Worm (Caenorhabditis elegans): ENCODE measurements around the gene C03G6.21.
"Not testable (repeated sequence)": the region's sequence is repeated elsewhere in the genome, so short reads cannot be mapped to it uniquely, and the experiment has no call there.

C03G6.21 gene

DNA sequence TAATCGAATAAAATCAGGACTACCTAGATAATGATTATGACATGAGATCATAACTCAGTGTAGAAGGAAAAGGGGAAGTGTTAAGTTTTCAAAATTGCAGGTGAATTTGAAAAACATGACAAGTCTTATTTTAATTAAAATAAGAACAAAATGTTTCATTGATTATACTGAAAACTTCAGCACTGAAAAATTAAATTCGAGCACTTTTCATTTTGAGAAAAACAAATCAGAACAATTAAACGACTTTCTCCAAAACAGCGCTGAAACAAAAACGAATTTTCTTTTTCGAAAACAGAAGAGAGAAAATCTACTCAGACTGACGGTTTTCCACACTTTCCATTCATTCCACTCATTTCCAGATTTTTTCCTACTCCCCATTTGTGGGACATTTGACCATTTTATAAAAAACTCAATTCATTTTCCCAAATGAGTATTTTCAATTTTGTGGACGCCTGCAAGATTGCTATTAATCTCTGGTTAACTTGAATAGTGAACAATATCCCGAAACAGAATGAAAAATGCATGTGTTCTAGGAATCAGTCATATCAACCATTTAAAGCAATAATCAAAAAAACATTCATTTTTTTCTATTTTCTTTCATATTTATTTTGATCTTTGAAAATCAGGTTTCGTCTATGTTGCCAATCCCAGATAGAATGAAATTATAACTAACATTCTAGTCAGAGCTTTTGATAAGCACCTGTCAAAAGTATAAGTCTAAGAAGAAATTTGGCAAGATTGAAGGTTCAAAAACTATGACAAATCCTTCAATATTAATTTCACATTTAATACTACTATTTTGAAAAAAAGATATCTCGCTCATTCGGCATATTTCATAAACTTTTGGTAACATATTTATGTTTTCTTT lies 4.2 kb downstream of the C03G6.21 start, which contains the start of the genes srh-231 and srh-275:
TSS of gene srh-231 (minus strand) at position 51 of the 868 bp plus-strand sequence.
TSS of gene srh-275 (plus strand) at position 818 of the 868 bp plus-strand sequence.
- TF ChIP-seq ama-1 (optimal IDR thresholded peaks at IDR 0.05) (no peak), nhr-6 (tag; optimal IDR thresholded peaks at IDR 0.05) (no peak), lin-13 (GFP tag; optimal IDR thresholded peaks at IDR 0.05) (no peak), fos-1 (tag; optimal IDR thresholded peaks at IDR 0.05) (no peak), unc-55 (GFP tag; optimal IDR thresholded peaks at IDR 0.05) (no peak), ceh-82 (tag; optimal IDR thresholded peaks at IDR 0.05) (no peak), nhr-129 (tag; optimal IDR thresholded peaks at IDR 0.05) (no peak), Y55F3AM.14 (GFP tag; optimal IDR thresholded peaks at IDR 0.05) (no peak), skn-1 (tag; optimal IDR thresholded peaks at IDR 0.05) (no peak), ZK546.5 (tag; optimal IDR thresholded peaks at IDR 0.05) (no peak), crh-2 (tag; optimal IDR thresholded peaks at IDR 0.05) (no peak), elt-1 (tag; optimal IDR thresholded peaks at IDR 0.05) (no peak), nhr-25 (tag; optimal IDR thresholded peaks at IDR 0.05) (no peak), nhr-23 (tag; optimal IDR thresholded peaks at IDR 0.05) (no peak), elt-3 (tag; optimal IDR thresholded peaks at IDR 0.05) (no peak), nhr-11 (tag; optimal IDR thresholded peaks at IDR 0.05) (no peak)

DNA sequence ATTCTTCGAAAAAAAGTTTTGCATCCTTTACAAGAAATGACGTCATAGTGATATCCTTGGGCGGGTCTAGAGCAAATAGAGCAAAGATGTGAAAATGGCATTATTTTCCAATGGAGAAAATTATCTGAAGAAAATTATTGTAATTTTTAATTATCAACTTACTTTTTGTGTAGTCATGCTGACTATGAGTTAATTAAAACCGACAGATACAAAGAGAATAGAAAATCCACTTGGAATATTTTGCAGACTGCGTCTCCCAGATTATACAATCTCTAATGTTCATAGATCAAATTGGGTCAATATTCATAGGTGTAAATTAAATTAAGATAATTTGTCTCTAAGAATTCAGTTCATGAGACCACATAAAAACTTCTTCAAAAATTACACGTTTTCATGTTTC lies 7.0 kb downstream of the C03G6.21 start, which contains the start of gene nhr-149:
TSS of gene nhr-149 (minus strand) at position 101 of the 400 bp plus-strand sequence.
- TF ChIP-seq dmd-4 (tag; optimal IDR thresholded peaks at IDR 0.05), result no peak
- no peak for TF ChIP-seq sem-4 (tag; optimal IDR thresholded peaks at IDR 0.05)
- TF ChIP-seq ztf-1 (GFP tag; conservative IDR thresholded peaks at IDR 0.05), result no peak
- TF ChIP-seq lin-39 (tag; optimal IDR thresholded peaks at IDR 0.05), result no peak
- no peak for TF ChIP-seq alr-1 (tag; optimal IDR thresholded peaks at IDR 0.05)
- no peak for TF ChIP-seq ceh-82 (tag; optimal IDR thresholded peaks at IDR 0.05)
- TF ChIP-seq ztf-11 (tag; optimal IDR thresholded peaks at IDR 0.05), result no peak
- TF ChIP-seq mdl-1 (tag; optimal IDR thresholded peaks at IDR 0.05), result no peak
- no peak for TF ChIP-seq ceh-16 (tag; optimal IDR thresholded peaks at IDR 0.05)
- TF ChIP-seq lsy-2 (tag; optimal IDR thresholded peaks at IDR 0.05), result no peak
- TF ChIP-seq nhr-25 (tag; optimal IDR thresholded peaks at IDR 0.05), result no peak
- TF ChIP-seq C34F6.9 (tag; optimal IDR thresholded peaks at IDR 0.05), result no peak
- no peak for TF ChIP-seq peb-1 (tag; optimal IDR thresholded peaks at IDR 0.05)
- no peak for TF ChIP-seq ztf-4 (tag; optimal IDR thresholded peaks at IDR 0.05)

DNA sequence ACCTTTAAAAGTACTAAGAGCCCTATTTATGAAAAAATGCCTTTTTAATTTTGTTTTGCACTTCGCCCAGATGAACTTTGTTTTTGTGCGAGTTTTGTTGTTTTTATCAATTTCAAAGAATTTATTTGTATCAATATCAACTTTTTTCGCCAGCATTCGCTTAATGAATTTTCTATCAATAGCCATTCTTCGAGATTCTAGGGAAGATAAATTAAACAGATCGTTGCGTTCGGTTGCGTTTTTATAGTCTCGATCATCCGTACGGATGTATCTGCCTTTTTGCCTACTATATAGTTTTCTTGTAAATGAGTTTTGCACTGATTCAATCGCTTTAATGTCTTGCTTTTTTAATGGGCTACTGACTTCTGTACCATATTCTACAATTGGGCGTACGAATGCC lies 11.1 kb downstream of the C03G6.21 start, which contains the start of gene nhr-147:
TSS of gene nhr-147 (plus strand) at position 301 of the 400 bp plus-strand sequence.
- not testable (repeated sequence) for TF ChIP-seq peb-1, sem-4, nhr-21 (tag; optimal IDR thresholded peaks at IDR 0.05)

- TF ChIP-seq dmd-4 (tag; optimal IDR thresholded peaks at IDR 0.05), result no peak
- no peak for TF ChIP-seq alr-1 (tag; optimal IDR thresholded peaks at IDR 0.05)
- TF ChIP-seq ztf-11 (tag; optimal IDR thresholded peaks at IDR 0.05), result no peak
- TF ChIP-seq nhr-12 (tag; optimal IDR thresholded peaks at IDR 0.05), result no peak
- no peak for TF ChIP-seq mbf-1 (tag; optimal IDR thresholded peaks at IDR 0.05)
- no peak for TF ChIP-seq Y55F3AM.14 (GFP tag; optimal IDR thresholded peaks at IDR 0.05)
- TF ChIP-seq nhr-10 (tag; optimal IDR thresholded peaks at IDR 0.05), result no peak
- TF ChIP-seq nhr-237 (tag; optimal IDR thresholded peaks at IDR 0.05), result no peak
- TF ChIP-seq nhr-77 (tag; optimal IDR thresholded peaks at IDR 0.05), result no peak
- TF ChIP-seq nhr-6 (tag; optimal IDR thresholded peaks at IDR 0.05), result no peak
- no peak for TF ChIP-seq egl-27 (tag; optimal IDR thresholded peaks at IDR 0.05)
- no peak for TF ChIP-seq lin-13 (GFP tag; optimal IDR thresholded peaks at IDR 0.05)
- TF ChIP-seq unc-55 (GFP tag; optimal IDR thresholded peaks at IDR 0.05), result no peak
- TF ChIP-seq lin-39 (tag; optimal IDR thresholded peaks at IDR 0.05), result no peak
- no peak for TF ChIP-seq unc-39 (tag; optimal IDR thresholded peaks at IDR 0.05)
- no peak for TF ChIP-seq nhr-11 (tag; optimal IDR thresholded peaks at IDR 0.05)
- TF ChIP-seq nhr-23 (tag; optimal IDR thresholded peaks at IDR 0.05), result no peak
- TF ChIP-seq F13H6.1 (tag; optimal IDR thresholded peaks at IDR 0.05), result no peak
- TF ChIP-seq ztf-1 (GFP tag; conservative IDR thresholded peaks at IDR 0.05), result no peak
Observed at ce11 chrV:7343522-7343921, 13.1 kb downstream of the C03G6.21 start, which contains the start of gene srh-244. Gene srh-244, plus strand, starts transcription at chrV:7343822.

Data from whole organism, L2 larva.